Fruit fly (Drosophila melanogaster): ENCODE data around the gene CG44362.

DNA sequence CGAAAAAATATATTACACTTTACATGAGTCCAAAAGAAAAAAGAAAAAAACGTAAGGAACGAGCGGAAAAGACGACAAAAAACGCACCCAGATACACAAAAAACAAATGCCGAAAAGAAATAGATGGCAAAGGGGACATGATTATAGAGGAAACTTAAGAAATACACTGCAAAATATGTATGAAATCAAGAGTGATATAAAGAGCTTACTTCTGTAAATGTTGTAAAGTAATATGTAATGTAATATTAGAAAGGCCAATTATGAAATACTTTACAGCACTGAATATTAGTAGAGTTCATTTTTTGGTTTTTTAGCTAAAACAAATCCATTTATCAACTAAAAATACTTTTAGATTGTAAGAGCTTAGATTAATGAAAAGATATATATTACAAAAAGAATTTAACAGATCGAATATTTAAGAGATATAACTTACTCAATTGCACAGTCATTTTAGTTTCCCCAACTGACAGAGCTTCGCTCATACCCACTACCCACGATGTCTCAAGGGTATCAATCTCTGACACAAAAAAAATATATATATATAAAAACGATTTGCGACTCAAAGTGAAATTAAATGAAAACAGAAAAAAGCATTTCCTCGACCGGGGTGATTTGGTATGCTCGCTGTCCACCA lies 12.4 kb upstream of the CG44362 start:
- TF ChIP-seq Eip78C (GFP tag) (peak; percentile 67), eg (GFP tag; IDR thresholded peaks at IDR 0.05) (no peak), acj6 (GFP tag; optimal IDR thresholded peaks at IDR 0.05) (no peak), Met (GFP tag; optimal IDR thresholded peaks at IDR 0.05) (peak; percentile 10), Hr39 (GFP tag; optimal IDR thresholded peaks at IDR 0.05) (no peak), CG6276 (GFP tag; optimal IDR thresholded peaks at IDR 0.05) (no peak), CG6854 (GFP tag; optimal IDR thresholded peaks at IDR 0.05) (no peak), salr (GFP tag; optimal IDR thresholded peaks at IDR 0.05) (no peak), ss (GFP tag; optimal IDR thresholded peaks at IDR 0.05) (no peak), dsx (GFP tag; optimal IDR thresholded peaks at IDR 0.05; ENCODE audit: poor library complexity, severe bottlenecking) (no peak), CG34406 (GFP tag; optimal IDR thresholded peaks at IDR 0.05) (no peak)
